Worm (Caenorhabditis elegans): ENCODE data around the gene snb-1.

ce11 chrV:6630769-6631168, 25.5 kb downstream of the snb-1 start:
- TF ChIP-seq scrt-1 (GFP tag; IDR thresholded peaks at IDR 0.05) (no peak), tra-4 (tag; optimal IDR thresholded peaks at IDR 0.05) (no peak), tbx-11 (GFP tag; IDR thresholded peaks at IDR 0.05) (no peak), ama-1 (optimal IDR thresholded peaks at IDR 0.05) (no peak), ceh-36 (tag; optimal IDR thresholded peaks at IDR 0.05) (no peak), sea-1 (GFP tag; conservative IDR thresholded peaks at IDR 0.05) (no peak), aly-1 (tag; optimal IDR thresholded peaks at IDR 0.05) (no peak), tbx-37 (GFP tag; conservative IDR thresholded peaks at IDR 0.05) (no peak), ets-7 (tag; optimal IDR thresholded peaks at IDR 0.05) (no peak)
